Fruit fly (Drosophila melanogaster): ENCODE measurements around the gene CG14564.
A peak's percentile ranks its signal among the peaks of the same experiment; 100 is the strongest.

CG14564 gene

dm6 chr3L:21738175-21739016 is 18.6 kb upstream of the CG14564 start, which contains the start of gene CG14567:
TSS of gene CG14567 (minus strand) at chr3L:21738430.
- TF ChIP-seq lz (GFP tag; optimal IDR thresholded peaks at IDR 0.05) (peak; percentile 55), ss (GFP tag; optimal IDR thresholded peaks at IDR 0.05) (no peak), CG11294 (GFP tag; IDR thresholded peaks at IDR 0.05) (peak; percentile 53; the same call in 1 of the 2 replicates), net (GFP tag; optimal IDR thresholded peaks at IDR 0.05) (peak; percentile 50), CG4318 (GFP tag; optimal IDR thresholded peaks at IDR 0.05) (peak; percentile 2), Ets21C (GFP tag; optimal IDR thresholded peaks at IDR 0.05) (peak; percentile 58), Ets96B (tag; optimal IDR thresholded peaks at IDR 0.05) (peak; percentile 70), fd85E (GFP tag; optimal IDR thresholded peaks at IDR 0.05) (no peak), CG8632 (GFP tag; optimal IDR thresholded peaks at IDR 0.05) (peak; percentile 54), OdsH (GFP tag; optimal IDR thresholded peaks at IDR 0.05) (peak; percentile 68), CG10669 (GFP tag; optimal IDR thresholded peaks at IDR 0.05) (peak; percentile 26), CG8119 (GFP tag; IDR thresholded peaks at IDR 0.05) (peak; percentile 67), CG34406 (GFP tag; optimal IDR thresholded peaks at IDR 0.05) (peak; percentile 56), CG10631 (GFP tag; optimal IDR thresholded peaks at IDR 0.05) (peak; percentile 45), CG9139 (GFP tag; optimal IDR thresholded peaks at IDR 0.05) (no peak), CG6854 (GFP tag; optimal IDR thresholded peaks at IDR 0.05) (no peak), Eip93F (GFP tag; optimal IDR thresholded peaks at IDR 0.05) (no peak), Sox102F (GFP tag; optimal IDR thresholded peaks at IDR 0.05) (peak; percentile 53), Gug (GFP tag; IDR thresholded peaks at IDR 0.05) (peak; percentile 55; the same call in 1 of the 2 replicates), Hr39 (GFP tag; optimal IDR thresholded peaks at IDR 0.05) (peak; percentile 69), cyc (GFP tag; optimal IDR thresholded peaks at IDR 0.05) (peak; percentile 56), fd59A (GFP tag; optimal IDR thresholded peaks at IDR 0.05) (no peak), CG6276 (GFP tag; optimal IDR thresholded peaks at IDR 0.05) (peak; percentile 56), CG1621 (tag; optimal IDR thresholded peaks at IDR 0.05) (no peak), achi (GFP tag; optimal IDR thresholded peaks at IDR 0.05) (peak; percentile 57), spab (GFP tag; optimal IDR thresholded peaks at IDR 0.05) (peak; percentile 1), Met (GFP tag; optimal IDR thresholded peaks at IDR 0.05) (peak; percentile 57), CG7368 (GFP tag; optimal IDR thresholded peaks at IDR 0.05) (peak; percentile 56), salr (GFP tag; optimal IDR thresholded peaks at IDR 0.05) (peak in 1 of 2 experiments; percentile 51), CG31627 (GFP tag; optimal IDR thresholded peaks at IDR 0.05) (peak; percentile 73), CG3919 (GFP tag; optimal IDR thresholded peaks at IDR 0.05) (peak; percentile 62), CG11762 (GFP tag; optimal IDR thresholded peaks at IDR 0.05; ENCODE audit: insufficient read depth) (peak; percentile 18), dac (GFP tag; optimal IDR thresholded peaks at IDR 0.05) (peak; percentile 3), CG8319 (GFP tag; optimal IDR thresholded peaks at IDR 0.05) (no peak), CG3032 (tag; optimal IDR thresholded peaks at IDR 0.05) (peak; percentile 34), Sox14 (GFP tag; optimal IDR thresholded peaks at IDR 0.05) (peak; percentile 37), topi (GFP tag; optimal IDR thresholded peaks at IDR 0.05) (peak; percentile 58), vri (GFP tag; optimal IDR thresholded peaks at IDR 0.05) (no peak), Eip75B (GFP tag; optimal IDR thresholded peaks at IDR 0.05) (peak; percentile 64), dsx (GFP tag; optimal IDR thresholded peaks at IDR 0.05; ENCODE audit: poor library complexity, severe bottlenecking) (peak; percentile 92), esn (GFP tag; optimal IDR thresholded peaks at IDR 0.05) (peak; percentile 73), Hr4 (GFP tag; optimal IDR thresholded peaks at IDR 0.05) (peak; percentile 76), CG15336 (GFP tag; IDR thresholded peaks at IDR 0.05) (peak; percentile 74), acj6 (GFP tag; optimal IDR thresholded peaks at IDR 0.05) (peak; percentile 63), CG11902 (GFP tag; optimal IDR thresholded peaks at IDR 0.05) (peak; percentile 27), CG6163 (GFP tag; IDR thresholded peaks at IDR 0.05) (peak; percentile 74), Sox15 (GFP tag; optimal IDR thresholded peaks at IDR 0.05) (peak; percentile 41), Blimp-1 (GFP tag; optimal IDR thresholded peaks at IDR 0.05) (peak; percentile 28), CG32006 (GFP tag; optimal IDR thresholded peaks at IDR 0.05) (peak; percentile 81)

Measured in whole organism, prepupa.